Fruit fly (Drosophila melanogaster) whole organism, embryonic: ENCODE results near the gene GAPcenA.
A peak's percentile ranks its signal among the peaks of the same experiment; 100 is the strongest.

Experiments
- Bgb ChIP-seq: fragments of 200-800 bp; sonication (Bioruptor generic); IDR thresholded peaks from 2 replicates; pipeline ENCODE4 v1.3.6; 2022; ENCODE audit warnings: missing biosample characterization, missing genetic modification characterization; ENCODE audit not compliant: partially characterized antibody
- CG10147 ChIP-seq: fragments of 200-800 bp; sonication (Bioruptor generic); optimal IDR thresholded peaks from 2 replicates; lab custom pipeline; 2019; ENCODE audit warnings: missing biosample characterization, mild to moderate bottlenecking, missing genetic modification characterization, moderate library complexity
- CG11696 ChIP-seq: fragments of 200-800 bp; sonication (Bioruptor generic); IDR thresholded peaks from 2 replicates; pipeline ENCODE4 v1.3.6; 2022; ENCODE audit warnings: missing biosample characterization, missing genetic modification characterization
- CG12219 ChIP-seq: fragments of 200-800 bp; sonication (Bioruptor generic); optimal IDR thresholded peaks from 3 replicates; lab custom pipeline; 2018; ENCODE audit warnings: missing biosample characterization, mild to moderate bottlenecking, missing genetic modification characterization
- CG12299 ChIP-seq: fragments of 200-800 bp; sonication (Bioruptor generic); optimal IDR thresholded peaks from 2 replicates; lab custom pipeline; 2018; ENCODE audit warnings: missing biosample characterization, mild to moderate bottlenecking, missing genetic modification characterization
- CG1233 ChIP-seq: fragments of 200-800 bp; sonication (Bioruptor generic); optimal IDR thresholded peaks from 4 replicates; lab custom pipeline; 2018; ENCODE audit warnings: missing biosample characterization, mild to moderate bottlenecking, missing genetic modification characterization
- CG13287 ChIP-seq: fragments of 200-800 bp; sonication (Bioruptor generic); IDR thresholded peaks from 2 replicates; pipeline ENCODE4 v1.3.6; 2022; ENCODE audit warnings: missing biosample characterization, missing genetic modification characterization; ENCODE audit not compliant: partially characterized antibody
- CG1603 ChIP-seq: fragments of 200-800 bp; sonication (Bioruptor generic); optimal IDR thresholded peaks from 2 replicates; lab custom pipeline; 2019; ENCODE audit warnings: missing biosample characterization, mild to moderate bottlenecking, missing genetic modification characterization, moderate library complexity
- CG1647 ChIP-seq: fragments of 200-800 bp; sonication (Bioruptor generic); optimal IDR thresholded peaks from 3 replicates; lab custom pipeline; 2016; ENCODE audit warnings: missing biosample characterization, missing genetic modification characterization
- CG16813 ChIP-seq: fragments of 200-800 bp; sonication (Bioruptor generic); IDR thresholded peaks from 3 replicates; pipeline ENCODE4 v1.3.6; 2022; ENCODE audit warnings: missing biosample characterization, missing genetic modification characterization; ENCODE audit not compliant: partially characterized antibody
- CG17912 ChIP-seq: fragments of 200-800 bp; sonication (Bioruptor generic); optimal IDR thresholded peaks from 2 replicates; lab custom pipeline; 2018; ENCODE audit warnings: missing biosample characterization, mild to moderate bottlenecking, missing genetic modification characterization
- CG2120 ChIP-seq: fragments of 200-800 bp; sonication (Bioruptor generic); optimal IDR thresholded peaks from 3 replicates; lab custom pipeline; 2016; ENCODE audit warnings: missing biosample characterization, missing genetic modification characterization
- CG31388 ChIP-seq: fragments of 200-800 bp; sonication (Bioruptor generic); optimal IDR thresholded peaks from 2 replicates; lab custom pipeline; 2016; ENCODE audit warnings: missing biosample characterization, missing genetic modification characterization
- CG3281 ChIP-seq: fragments of 200-800 bp; sonication (Bioruptor generic); optimal IDR thresholded peaks from 3 replicates; lab custom pipeline; 2017; ENCODE audit warnings: missing biosample characterization, mild to moderate bottlenecking, missing genetic modification characterization
- CG4282 ChIP-seq: fragments of 200-800 bp; sonication (Bioruptor generic); optimal IDR thresholded peaks from 2 replicates; lab custom pipeline; 2016; ENCODE audit warnings: missing biosample characterization, missing genetic modification characterization
- CG4617 ChIP-seq: fragments of 200-800 bp; sonication (Bioruptor generic); optimal IDR thresholded peaks from 3 replicates; lab custom pipeline; 2016; ENCODE audit warnings: missing biosample characterization, missing genetic modification characterization, borderline replicate concordance
- CG6272 ChIP-seq: fragments of 200-800 bp; sonication (Bioruptor generic); IDR thresholded peaks from 2 replicates; pipeline ENCODE4 v1.3.6; 2022; ENCODE audit warnings: missing biosample characterization, missing genetic modification characterization
- CG6791 ChIP-seq: fragments of 200-800 bp; sonication (Bioruptor generic); IDR thresholded peaks from 3 replicates; pipeline ENCODE4 v1.3.6; 2022; ENCODE audit warnings: missing biosample characterization, missing genetic modification characterization; ENCODE audit not compliant: partially characterized antibody
- CG7786 ChIP-seq: fragments of 200-800 bp; sonication (Bioruptor generic); optimal IDR thresholded peaks from 2 replicates; lab custom pipeline; 2016; ENCODE audit warnings: missing biosample characterization, missing genetic modification characterization
- CG7987 ChIP-seq: fragments of 200-800 bp; sonication (Bioruptor generic); optimal IDR thresholded peaks from 2 replicates; lab custom pipeline; 2018; ENCODE audit warnings: missing biosample characterization, mild to moderate bottlenecking, missing genetic modification characterization, moderate library complexity
- CG8944 ChIP-seq: fragments of 200-800 bp; sonication (Bioruptor generic); optimal IDR thresholded peaks from 3 replicates; lab custom pipeline; 2016; ENCODE audit warnings: missing biosample characterization, missing genetic modification characterization
- CG9609 ChIP-seq: fragments of 200-800 bp; sonication (Bioruptor generic); optimal IDR thresholded peaks from 3 replicates; lab custom pipeline; 2016; ENCODE audit warnings: missing biosample characterization, missing genetic modification characterization
- CG9727 ChIP-seq: fragments of 200-800 bp; sonication (Bioruptor generic); optimal IDR thresholded peaks from 3 replicates; lab custom pipeline; 2017; ENCODE audit warnings: missing biosample characterization, mild to moderate bottlenecking, missing genetic modification characterization
- CTCF ChIP-seq: fragments of 200-800 bp; sonication (Bioruptor generic); optimal IDR thresholded peaks from 2 replicates; lab custom pipeline; 2017; ENCODE audit warnings: missing biosample characterization, mild to moderate bottlenecking, missing genetic modification characterization, moderate library complexity
- D19A ChIP-seq: fragments of 200-800 bp; optimal IDR thresholded peaks from 3 replicates; lab custom pipeline; 2019; ENCODE audit warnings: missing biosample characterization, mild to moderate bottlenecking, missing genetic modification characterization, moderate library complexity
- MTF-1 ChIP-seq: fragments of 200-800 bp; sonication (Bioruptor generic); optimal IDR thresholded peaks from 2 replicates; lab custom pipeline; 2018; ENCODE audit warnings: missing biosample characterization, mild to moderate bottlenecking, missing genetic modification characterization, borderline replicate concordance
- Myb ChIP-seq: fragments of 200-800 bp; sonication (Bioruptor generic); optimal IDR thresholded peaks from 2 replicates; lab custom pipeline; 2016; ENCODE audit warnings: missing biosample characterization, missing genetic modification characterization
- Neu2 ChIP-seq: fragments of 200-800 bp; sonication (Bioruptor generic); optimal IDR thresholded peaks from 3 replicates; lab custom pipeline; 2016; ENCODE audit warnings: missing biosample characterization, missing genetic modification characterization, borderline replicate concordance
- PHDP ChIP-seq: fragments of 200-800 bp; sonication (Bioruptor generic); optimal IDR thresholded peaks from 3 replicates; lab custom pipeline; 2018; ENCODE audit warnings: missing biosample characterization, mild to moderate bottlenecking, missing genetic modification characterization, moderate library complexity
- Ptx1 ChIP-seq: fragments of 200-800 bp; sonication (Bioruptor generic); IDR thresholded peaks from 2 replicates; pipeline ENCODE4 v1.3.6; 2022; ENCODE audit warnings: missing biosample characterization, missing genetic modification characterization
- Spps ChIP-seq: fragments of 200-800 bp; sonication (Bioruptor generic); optimal IDR thresholded peaks from 2 replicates; lab custom pipeline; 2018; ENCODE audit warnings: missing biosample characterization, mild to moderate bottlenecking, missing genetic modification characterization
- Stat92E ChIP-seq, 3 experiments: fragments of >200 bp in 2 of 3; fragments of 200-800 bp in 1 of 3; sonication (Bioruptor generic) in 1 of 3; optimal IDR thresholded peaks; 2 replicates each; lab custom pipeline; 2017 to 2019; ENCODE audit warnings: missing biosample characterization in 3 of 3, missing genetic modification characterization in 3 of 3, mild to moderate bottlenecking in 1 of 3, moderate library complexity in 1 of 3
- ara ChIP-seq: fragments of 200-800 bp; sonication (Bioruptor generic); IDR thresholded peaks from 2 replicates; pipeline ENCODE4 v1.3.6; 2022; ENCODE audit warnings: missing biosample characterization, missing genetic modification characterization
- ash1 ChIP-seq: fragments of 200-800 bp; sonication (Bioruptor generic); optimal IDR thresholded peaks from 2 replicates; lab custom pipeline; 2018; ENCODE audit warnings: missing biosample characterization, mild to moderate bottlenecking, missing genetic modification characterization
- bowl ChIP-seq: fragments of 200-800 bp; sonication (Bioruptor generic); IDR thresholded peaks from 2 replicates; pipeline ENCODE4 v1.3.6; 2022; ENCODE audit warnings: missing biosample characterization, missing genetic modification characterization
- croc ChIP-seq: fragments of 200-800 bp; sonication (Bioruptor generic); conservative IDR thresholded peaks from 3 replicates; pipeline ENCODE4 v1.3.6; 2022; ENCODE audit warnings: missing biosample characterization, missing genetic modification characterization
- fd64A ChIP-seq: fragments of 200-800 bp; sonication (Bioruptor generic); optimal IDR thresholded peaks from 3 replicates; lab custom pipeline; 2018; ENCODE audit warnings: missing biosample characterization, mild to moderate bottlenecking, missing genetic modification characterization
- gcm ChIP-seq: fragments of 200-800 bp; sonication (Bioruptor generic); optimal IDR thresholded peaks from 2 replicates; lab custom pipeline; 2019; ENCODE audit warnings: missing biosample characterization, mild to moderate bottlenecking, missing genetic modification characterization, moderate library complexity
- gfzf ChIP-seq: fragments of 200-800 bp; sonication (Bioruptor generic); optimal IDR thresholded peaks from 2 replicates; lab custom pipeline; 2016; ENCODE audit warnings: missing biosample characterization, mild to moderate bottlenecking, missing genetic modification characterization, moderate library complexity
- gt ChIP-seq: fragments of 200-800 bp; sonication (Bioruptor generic); IDR thresholded peaks from 2 replicates; pipeline ENCODE4 v1.3.6; 2022; ENCODE audit warnings: missing biosample characterization, missing genetic modification characterization
- psq ChIP-seq: fragments of 200-800 bp; sonication (Bioruptor generic); optimal IDR thresholded peaks from 2 replicates; lab custom pipeline; 2017; ENCODE audit warnings: missing biosample characterization, missing genetic modification characterization
- rib ChIP-seq: fragments of 200-800 bp; sonication (Bioruptor generic); IDR thresholded peaks from 2 replicates; pipeline ENCODE4 v1.3.6; 2022; ENCODE audit warnings: missing biosample characterization, missing genetic modification characterization
- scrt ChIP-seq: fragments of 200-800 bp; sonication (Bioruptor generic); optimal IDR thresholded peaks from 2 replicates; lab custom pipeline; 2018; ENCODE audit warnings: missing biosample characterization, mild to moderate bottlenecking, missing genetic modification characterization, moderate library complexity
- sima ChIP-seq: fragments of 200-800 bp; sonication (Bioruptor generic); optimal IDR thresholded peaks from 2 replicates; lab custom pipeline; 2016; ENCODE audit warnings: missing biosample characterization, missing genetic modification characterization
- sqz ChIP-seq: fragments of 200-800 bp; sonication (Bioruptor generic); optimal IDR thresholded peaks from 3 replicates; lab custom pipeline; 2018; ENCODE audit warnings: missing biosample characterization, mild to moderate bottlenecking, missing genetic modification characterization
- tll ChIP-seq, 2 experiments: fragments of 200-800 bp in 1 of 2; fragments of >200 bp in 1 of 2; sonication (Bioruptor generic) in 1 of 2; optimal IDR thresholded peaks; 2 replicates each; lab custom pipeline; 2017 to 2019; ENCODE audit warnings: missing biosample characterization in 2 of 2, missing genetic modification characterization in 2 of 2, mild to moderate bottlenecking in 1 of 2, moderate library complexity in 1 of 2
- twi ChIP-seq: fragments of 200-800 bp; optimal IDR thresholded peaks from 2 replicates; lab custom pipeline; 2019; ENCODE audit warnings: missing biosample characterization, mild to moderate bottlenecking, missing genetic modification characterization, moderate library complexity
- zfh1 ChIP-seq: fragments of 200-800 bp; sonication (Bioruptor generic); IDR thresholded peaks from 3 replicates; pipeline ENCODE4 v1.3.6; 2022; ENCODE audit warnings: missing biosample characterization, missing genetic modification characterization

The GAPcenA gene

DNA sequence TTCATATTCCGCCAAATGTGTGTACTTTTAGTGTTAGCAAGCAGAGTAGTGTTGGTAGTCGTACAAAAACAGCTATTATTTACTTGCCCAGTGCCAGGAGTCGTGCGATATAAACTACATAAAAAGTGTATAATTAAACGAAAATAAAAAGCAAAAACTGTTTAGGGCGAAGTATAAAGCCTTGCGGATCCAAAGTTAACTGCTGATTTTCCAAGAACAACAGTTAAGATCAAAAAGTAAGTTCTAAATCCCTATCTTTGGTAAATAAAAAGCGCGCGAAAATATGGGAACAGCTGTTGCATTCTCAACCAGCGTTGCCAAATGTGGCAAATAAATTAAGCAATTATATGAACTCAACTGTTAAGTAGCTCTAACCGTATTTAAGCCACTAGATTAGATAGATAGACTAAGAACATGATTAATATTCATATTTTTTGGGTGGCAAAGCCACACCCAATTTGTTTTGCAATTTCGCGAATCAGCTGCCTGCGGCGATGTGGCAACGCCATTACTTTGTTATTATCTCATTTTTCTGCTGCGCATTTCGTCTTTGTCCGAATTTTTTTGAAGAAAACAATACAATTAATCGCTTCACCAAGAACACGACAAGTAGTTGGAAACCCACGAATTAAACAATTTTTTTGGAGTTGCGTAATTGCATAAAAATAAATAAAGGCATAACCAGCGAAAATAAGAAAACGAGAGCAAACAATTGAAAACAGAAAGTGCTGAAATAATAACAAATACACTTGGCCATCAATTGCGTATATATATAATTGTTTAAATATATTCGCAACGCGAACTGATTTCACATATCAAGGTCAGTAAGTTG, 5.9 kb upstream of the GAPcenA start, which contains the start of the genes Prim1 and CG7083 (continued):
- TF ChIP-seq CG13287: peak; percentile 43
- TF ChIP-seq CG1233: peak; percentile 53
- peak; percentile 84 for TF ChIP-seq CG4617 (GFP tag; lab: Kevin White, UChicago)
- no peak for TF ChIP-seq Neu2 (GFP tag; lab: Kevin White, UChicago)
- TF ChIP-seq CG9727 (GFP tag; lab: Kevin White, UChicago): peak; percentile 66
- TF ChIP-seq rib (GFP tag; lab: Robert Waterston, UW): peak; percentile 89
- TF ChIP-seq CG7786: peak; percentile 57
- TF ChIP-seq sima (GFP tag; lab: Kevin White, UChicago): no peak
- TF ChIP-seq CG16813 (GFP tag; lab: Robert Waterston, UW): no peak
- no peak for TF ChIP-seq CG4282
- TF ChIP-seq fd64A: no peak
- TF ChIP-seq croc: no peak
- TF ChIP-seq Ptx1: peak; percentile 43; the same call in 1 of the 2 replicates
- TF ChIP-seq zfh1 (GFP tag; lab: Robert Waterston, UW): peak; percentile 63; the same call in 1 of the 3 replicates
- TF ChIP-seq CG9609 (GFP tag; lab: Kevin White, UChicago): peak; percentile 62
- no peak for TF ChIP-seq tll (GFP tag; optimal IDR thresholded peaks at IDR 0.05; lab: Kevin White, UChicago)
- TF ChIP-seq CG6791 (GFP tag; lab: Robert Waterston, UW): no peak
- peak; percentile 25 for TF ChIP-seq CG1647 (GFP tag; lab: Kevin White, UChicago)
- TF ChIP-seq D19A: no peak
- TF ChIP-seq CG8944 (GFP tag; lab: Kevin White, UChicago): peak; percentile 33
- TF ChIP-seq Stat92E (GFP tag; optimal IDR thresholded peaks at IDR 0.05; lab: Kevin White, UChicago): no peak
- TF ChIP-seq CG31388: peak; percentile 7
- peak; percentile 14 for TF ChIP-seq psq (GFP tag; lab: Kevin White, UChicago)
- TF ChIP-seq CG11696: no peak
- no peak for TF ChIP-seq Spps (tag; lab: Kevin White, UChicago)
- peak; percentile 78 for TF ChIP-seq CG2120 (GFP tag; lab: Kevin White, UChicago)
- peak; percentile 57 for TF ChIP-seq PHDP (tag; lab: Kevin White, UChicago)
- TF ChIP-seq twi (tag; lab: Kevin White, UChicago): no peak
- no peak for TF ChIP-seq ash1 (GFP tag; lab: Kevin White, UChicago)
- peak; percentile 34 for TF ChIP-seq CG10147
- TF ChIP-seq gfzf (GFP tag; lab: Kevin White, UChicago): peak; percentile 17
- TF ChIP-seq CG3281 (GFP tag; lab: Kevin White, UChicago): peak; percentile 69
- peak; percentile 42; the same call in 1 of the 2 replicates for TF ChIP-seq ara
- peak; percentile 75 for TF ChIP-seq scrt (GFP tag; lab: Kevin White, UChicago)
- TF ChIP-seq CG17912 (GFP tag; lab: Kevin White, UChicago): no peak
- peak; percentile 14 for TF ChIP-seq CG12219 (GFP tag; lab: Kevin White, UChicago)
- TF ChIP-seq gcm (GFP tag; lab: Kevin White, UChicago): no peak
- TF ChIP-seq Bgb: peak; percentile 29; the same call in 1 of the 2 replicates
- TF ChIP-seq CG12299 (tag; lab: Kevin White, UChicago): peak; percentile 51
- peak; percentile 87 for TF ChIP-seq CG1603 (tag; lab: Kevin White, UChicago)
- peak; percentile 40 for TF ChIP-seq CTCF (GFP tag; lab: Kevin White, UChicago)
- no peak for TF ChIP-seq sqz (GFP tag; lab: Kevin White, UChicago)
- no peak for TF ChIP-seq MTF-1 (GFP tag; lab: Kevin White, UChicago)
- no peak for TF ChIP-seq CG7987 (GFP tag; lab: Kevin White, UChicago)
- no peak for TF ChIP-seq gt
- no peak for TF ChIP-seq CG6272 (GFP tag; lab: Robert Waterston, UW)
- TF ChIP-seq Myb (GFP tag; lab: Kevin White, UChicago): peak; percentile 55
- no peak for TF ChIP-seq bowl
